Worm (Caenorhabditis elegans): ENCODE measurements around the gene C53A3.4.

The C53A3.4 gene

ce11 chrV:5712652-5713051, 46.0 kb downstream of the C53A3.4 start, which contains the start of gene gcst-1:
TSS of gene gcst-1 (plus strand) at chrV:5712928.
- no peak for TF ChIP-seq F13H6.1 (tag; optimal IDR thresholded peaks at IDR 0.05)
- peak; percentile 82 for TF ChIP-seq elt-2 (tag; optimal IDR thresholded peaks at IDR 0.05)

ce11 chrV:5712189-5712588, 46.5 kb downstream of the C53A3.4 start:
- TF ChIP-seq sox-4 (tag; optimal IDR thresholded peaks at IDR 0.05) (no peak), unc-42 (tag; optimal IDR thresholded peaks at IDR 0.05) (peak; percentile 21)

ce11 chrV:5708331-5708730, 50.3 kb downstream of the C53A3.4 start:
- TF ChIP-seq hlh-15 (tag; optimal IDR thresholded peaks at IDR 0.05) (no peak), unc-42 (tag; optimal IDR thresholded peaks at IDR 0.05) (peak; percentile 56)

All from whole organism, late embryonic.